Worm (Caenorhabditis elegans): ENCODE measurements around the gene T07E3.3.
A peak's percentile ranks its signal among the peaks of the same experiment; 100 is the strongest.

Gene T07E3.3

DNA sequence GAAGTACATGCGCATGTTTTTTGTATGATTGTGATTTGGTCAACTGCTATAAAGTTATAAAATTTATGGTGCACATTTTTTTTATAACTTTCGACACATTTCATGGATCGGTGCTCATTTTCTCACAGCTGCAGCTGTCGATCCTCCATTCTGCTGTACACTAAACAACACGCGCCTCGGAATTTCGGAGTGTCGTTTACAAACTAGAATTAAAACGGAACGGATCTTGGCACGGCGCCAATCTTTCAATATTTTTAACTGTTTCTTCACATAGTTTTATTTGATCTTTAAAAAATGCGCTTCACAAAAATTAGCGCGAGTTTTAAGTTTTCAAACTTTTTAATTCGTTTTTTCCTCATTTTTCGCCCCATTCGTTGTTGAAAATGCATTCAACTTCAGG lies 42.7 kb downstream of the T07E3.3 start, which contains the start of gene let-711:
let-711 (plus strand) TSS at position 337 of the 400 bp plus-strand sequence.
- TF ChIP-seq odd-2 (tag; optimal IDR thresholded peaks at IDR 0.05) (no peak), T23F11.4 (GFP tag; optimal IDR thresholded peaks at IDR 0.05) (no peak), ets-4 (tag; optimal IDR thresholded peaks at IDR 0.05) (no peak), nhr-11 (tag; optimal IDR thresholded peaks at IDR 0.05) (no peak), nfya-1 (tag; optimal IDR thresholded peaks at IDR 0.05) (no peak), ceh-31 (tag; optimal IDR thresholded peaks at IDR 0.05) (no peak), nhr-232 (tag; optimal IDR thresholded peaks at IDR 0.05) (no peak), elt-2 (tag; optimal IDR thresholded peaks at IDR 0.05) (no peak), madf-2 (tag; optimal IDR thresholded peaks at IDR 0.05) (no peak), ceh-48 (tag; optimal IDR thresholded peaks at IDR 0.05) (no peak), fkh-10 (GFP tag; optimal IDR thresholded peaks at IDR 0.05) (no peak)

DNA sequence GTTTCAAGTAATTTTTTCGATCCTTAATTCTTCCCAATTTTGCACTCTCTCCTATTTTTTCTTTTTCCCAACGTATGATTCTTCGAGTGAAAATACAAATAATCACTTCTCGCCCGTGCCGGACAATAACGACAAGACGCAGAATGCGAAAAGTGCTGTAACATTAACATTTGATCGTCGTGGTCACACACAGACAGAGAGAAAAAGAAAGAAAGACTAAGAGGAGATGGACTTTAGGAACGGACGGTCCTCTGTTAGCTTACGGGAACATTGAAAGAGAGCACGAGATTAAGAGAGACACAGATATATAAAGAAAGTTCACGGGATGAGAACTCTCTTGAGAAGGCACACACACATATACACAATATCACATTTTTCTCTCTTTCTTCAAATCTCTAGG lies 44.2 kb downstream of the T07E3.3 start:
- peak; percentile 64 for TF ChIP-seq hlh-30 (tag; optimal IDR thresholded peaks at IDR 0.05; ENCODE audit: insufficient read depth)
- peak; percentile 33 for TF ChIP-seq tbx-2 (tag; optimal IDR thresholded peaks at IDR 0.05)
- TF ChIP-seq lin-11 (tag; optimal IDR thresholded peaks at IDR 0.05): no peak
- TF ChIP-seq pqm-1 (tag; optimal IDR thresholded peaks at IDR 0.05): no peak
- TF ChIP-seq ama-1 (optimal IDR thresholded peaks at IDR 0.05): no peak
- TF ChIP-seq pag-3 (tag; optimal IDR thresholded peaks at IDR 0.05; ENCODE audit: borderline replicate concordance): no peak
- TF ChIP-seq pax-1 (tag; optimal IDR thresholded peaks at IDR 0.05): peak; percentile 31
- TF ChIP-seq sox-2 (GFP tag; IDR thresholded peaks at IDR 0.05): no peak
- TF ChIP-seq odd-2 (tag; optimal IDR thresholded peaks at IDR 0.05): no peak
- TF ChIP-seq ceh-31 (tag; optimal IDR thresholded peaks at IDR 0.05): no peak
- TF ChIP-seq ceh-18 (tag; optimal IDR thresholded peaks at IDR 0.05): no peak
- peak; percentile 28 for TF ChIP-seq nfya-1 (tag; optimal IDR thresholded peaks at IDR 0.05)
- peak; percentile 57 for TF ChIP-seq unc-55 (GFP tag; optimal IDR thresholded peaks at IDR 0.05)
- TF ChIP-seq pha-4 (tag; optimal IDR thresholded peaks at IDR 0.05): no peak
- no peak for TF ChIP-seq ceh-6 (GFP tag; optimal IDR thresholded peaks at IDR 0.05)
- TF ChIP-seq ttx-3 (tag; optimal IDR thresholded peaks at IDR 0.05): no peak

- TF ChIP-seq unc-42 (tag; optimal IDR thresholded peaks at IDR 0.05) (peak; percentile 16), ceh-19 (GFP tag; optimal IDR thresholded peaks at IDR 0.05) (no peak), fkh-6 (tag; optimal IDR thresholded peaks at IDR 0.05) (no peak), odd-2 (tag; optimal IDR thresholded peaks at IDR 0.05) (no peak), madf-2 (tag; optimal IDR thresholded peaks at IDR 0.05) (no peak), nhr-11 (tag; optimal IDR thresholded peaks at IDR 0.05) (no peak), mec-3 (tag; optimal IDR thresholded peaks at IDR 0.05; ENCODE audit: borderline replicate concordance) (no peak), ceh-22 (tag; optimal IDR thresholded peaks at IDR 0.05) (no peak), ahr-1 (tag; optimal IDR thresholded peaks at IDR 0.05) (no peak), nhr-232 (tag; optimal IDR thresholded peaks at IDR 0.05) (no peak), hlh-6 (tag; optimal IDR thresholded peaks at IDR 0.05) (no peak), pha-2 (tag; optimal IDR thresholded peaks at IDR 0.05) (no peak), tbx-7 (tag; optimal IDR thresholded peaks at IDR 0.05) (no peak), sox-4 (tag; optimal IDR thresholded peaks at IDR 0.05) (no peak), K09A11.1 (tag; optimal IDR thresholded peaks at IDR 0.05; ENCODE audit: insufficient read depth) (no peak), ztf-16 (tag; optimal IDR thresholded peaks at IDR 0.05) (no peak), dve-1 (tag; optimal IDR thresholded peaks at IDR 0.05) (no peak), ceh-6 (GFP tag; optimal IDR thresholded peaks at IDR 0.05) (no peak), ref-2 (tag; optimal IDR thresholded peaks at IDR 0.05) (peak; percentile 20), hlh-15 (tag; optimal IDR thresholded peaks at IDR 0.05) (no peak), ceh-31 (tag; optimal IDR thresholded peaks at IDR 0.05) (peak; percentile 17), ttx-3 (tag; optimal IDR thresholded peaks at IDR 0.05) (no peak), ceh-48 (tag; optimal IDR thresholded peaks at IDR 0.05) (peak; percentile 45)
Observed at ce11 chrIII:6951435-6951834, 47.8 kb downstream of the T07E3.3 start.

Data from whole organism, late embryonic.